Fruit fly (Drosophila melanogaster): Measurements from ENCODE around the gene CG2059.

The CG2059 gene

dm6 chrX:7312406-7312805 is 26.2 kb downstream of the CG2059 start:
- TF ChIP-seq CG8301 (tag; optimal IDR thresholded peaks at IDR 0.05), result peak; percentile 45
- peak; percentile 21 for TF ChIP-seq CG17806 (tag; optimal IDR thresholded peaks at IDR 0.05)
- peak; percentile 57 for TF ChIP-seq Ets98B (GFP tag; IDR thresholded peaks at IDR 0.05)
- TF ChIP-seq fd96Ca (GFP tag; IDR thresholded peaks at IDR 0.05), result peak; percentile 75
- TF ChIP-seq CG32121 (GFP tag; IDR thresholded peaks at IDR 0.05), result peak; percentile 67
- peak; percentile 8 for TF ChIP-seq CG9948 (tag; optimal IDR thresholded peaks at IDR 0.05)
- TF ChIP-seq CG15710 (tag; optimal IDR thresholded peaks at IDR 0.05), result no peak
- peak; percentile 43 for TF ChIP-seq CG14655 (GFP tag; optimal IDR thresholded peaks at IDR 0.05)
- TF ChIP-seq CG10348 (GFP tag; IDR thresholded peaks at IDR 0.05), result no peak
- no peak for TF ChIP-seq rn (GFP tag; IDR thresholded peaks at IDR 0.05)
- peak; percentile 61; the same call in 2 of the 3 replicates for TF ChIP-seq CG4496 (GFP tag; IDR thresholded peaks at IDR 0.05)

DNA sequence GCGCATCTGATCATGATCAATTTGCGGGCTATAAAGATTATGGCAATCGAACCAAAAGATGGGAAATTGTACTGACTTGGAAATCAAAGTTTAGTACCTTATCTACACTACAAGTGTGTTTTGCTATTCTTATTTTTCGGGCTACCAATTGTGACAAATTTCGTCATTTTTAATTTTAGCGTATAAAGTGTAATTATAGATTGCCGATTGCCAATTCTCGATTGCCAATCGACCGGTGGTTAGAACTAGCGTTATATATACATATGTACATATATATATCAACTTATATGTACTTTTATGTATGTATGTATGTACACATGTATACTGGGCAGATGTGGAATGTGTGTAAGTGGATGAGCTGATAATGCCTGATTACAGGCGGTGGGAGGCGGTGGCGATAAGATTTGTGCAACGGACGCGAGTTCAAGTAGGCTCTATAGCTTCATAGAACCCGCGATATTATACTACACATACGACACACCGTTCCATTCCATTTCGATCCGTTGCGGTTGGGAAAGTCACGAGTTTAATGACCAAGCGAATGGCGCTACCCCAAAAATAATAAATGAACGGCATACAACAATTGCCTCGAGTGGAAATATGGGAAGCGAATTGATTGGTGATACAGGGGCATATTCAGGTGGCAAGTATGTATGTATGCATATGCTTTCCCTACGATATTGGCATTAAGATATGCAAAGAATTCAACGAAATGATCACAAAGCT is 29.9 kb downstream of the CG2059 start:
- no peak for TF ChIP-seq fd96Ca (GFP tag; IDR thresholded peaks at IDR 0.05)
- no peak for TF ChIP-seq EcR (GFP tag; optimal IDR thresholded peaks at IDR 0.05)
- TF ChIP-seq CG17806 (tag; optimal IDR thresholded peaks at IDR 0.05), result no peak
- TF ChIP-seq Snoo (tag; optimal IDR thresholded peaks at IDR 0.05), result no peak
- TF ChIP-seq D1 (tag; optimal IDR thresholded peaks at IDR 0.05), result no peak
- no peak for TF ChIP-seq CG15710 (tag; optimal IDR thresholded peaks at IDR 0.05)
- no peak for TF ChIP-seq CG34367 (tag; optimal IDR thresholded peaks at IDR 0.05)

- TF ChIP-seq CG34367 (tag; optimal IDR thresholded peaks at IDR 0.05) (no peak), CG4496 (GFP tag; IDR thresholded peaks at IDR 0.05) (no peak), Pif1B (GFP tag; optimal IDR thresholded peaks at IDR 0.05) (no peak), rn (GFP tag; IDR thresholded peaks at IDR 0.05) (no peak), Snoo (tag; optimal IDR thresholded peaks at IDR 0.05) (no peak), CG17806 (tag; optimal IDR thresholded peaks at IDR 0.05) (no peak), CG8159 (tag; optimal IDR thresholded peaks at IDR 0.05) (no peak), CG8301 (tag; optimal IDR thresholded peaks at IDR 0.05) (no peak), CG9948 (tag; optimal IDR thresholded peaks at IDR 0.05) (no peak), CG15710 (tag; optimal IDR thresholded peaks at IDR 0.05) (no peak), CG13204 (GFP tag; optimal IDR thresholded peaks at IDR 0.05) (no peak), gl (tag; optimal IDR thresholded peaks at IDR 0.05) (no peak), CG14655 (GFP tag; optimal IDR thresholded peaks at IDR 0.05) (no peak)
Measured at dm6 chrX:7317214-7318210, 31.4 kb downstream of the CG2059 start.

DNA sequence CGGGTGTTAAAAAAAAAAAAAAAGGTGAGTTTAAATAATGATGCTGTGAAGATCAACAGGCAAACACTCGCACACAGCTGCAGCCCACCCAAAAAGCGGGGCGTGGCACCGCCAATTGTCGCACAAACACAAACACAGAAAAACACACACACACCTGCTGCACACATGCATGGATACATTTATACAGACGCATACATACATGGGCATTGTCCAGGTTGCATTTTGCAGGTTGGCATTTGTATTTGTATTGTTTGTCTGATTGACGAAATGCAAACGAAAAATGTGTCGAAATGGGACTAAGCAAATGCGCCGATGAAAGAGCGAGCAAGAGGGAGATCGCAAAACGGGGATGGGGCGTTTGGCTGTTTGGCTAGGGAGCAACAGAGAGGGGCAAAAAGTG is 32.3 kb downstream of the CG2059 start:
- TF ChIP-seq CG17806 (tag; optimal IDR thresholded peaks at IDR 0.05) (no peak), CG4496 (GFP tag; IDR thresholded peaks at IDR 0.05) (no peak), CG9948 (tag; optimal IDR thresholded peaks at IDR 0.05) (no peak), CG8301 (tag; optimal IDR thresholded peaks at IDR 0.05) (no peak), CG12605 (GFP tag; IDR thresholded peaks at IDR 0.05) (no peak), CG15710 (tag; optimal IDR thresholded peaks at IDR 0.05) (no peak), gl (tag; optimal IDR thresholded peaks at IDR 0.05) (no peak), Snoo (tag; optimal IDR thresholded peaks at IDR 0.05) (no peak), CG34367 (tag; optimal IDR thresholded peaks at IDR 0.05) (no peak), Pif1B (GFP tag; optimal IDR thresholded peaks at IDR 0.05) (no peak)

DNA sequence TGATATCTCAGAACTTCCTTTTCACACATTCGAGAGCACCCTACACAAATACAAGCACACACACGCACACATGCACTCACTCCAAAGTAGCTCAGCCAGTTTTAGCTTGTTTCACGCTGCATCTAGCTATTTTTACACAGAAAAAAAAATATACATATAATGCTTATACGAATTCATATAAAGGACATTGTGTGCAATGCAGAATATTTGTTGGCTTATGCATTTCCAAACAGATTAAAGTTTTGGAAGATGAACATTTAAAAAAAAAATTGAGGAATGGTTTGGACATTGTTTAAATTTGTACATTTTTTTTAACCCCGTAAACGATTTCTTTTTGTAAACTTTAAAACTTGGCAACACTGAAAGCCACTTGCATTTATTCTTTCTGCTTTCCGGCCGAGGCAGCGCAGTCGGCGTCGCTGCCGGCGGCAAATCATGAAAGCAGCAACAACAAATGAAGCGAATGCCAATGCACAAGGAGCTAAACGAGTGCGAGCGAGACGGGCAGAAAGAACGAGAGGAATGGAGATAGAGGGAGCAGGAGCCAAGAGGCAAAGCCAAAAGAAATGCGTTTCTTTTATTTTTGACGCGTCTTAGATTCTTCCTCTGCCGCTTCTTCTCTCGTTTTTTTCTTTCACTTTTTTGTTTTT is 33.0 kb downstream of the CG2059 start:
- peak; percentile 81 for TF ChIP-seq Snoo (tag; optimal IDR thresholded peaks at IDR 0.05)
- peak; percentile 76 for TF ChIP-seq Pif1A (GFP tag; optimal IDR thresholded peaks at IDR 0.05)
- TF ChIP-seq CG8159 (tag; optimal IDR thresholded peaks at IDR 0.05), result peak; percentile 89
- TF ChIP-seq CG10348 (GFP tag; IDR thresholded peaks at IDR 0.05), result no peak
- TF ChIP-seq CG14655 (GFP tag; optimal IDR thresholded peaks at IDR 0.05), result peak; percentile 93
- TF ChIP-seq CG12605 (GFP tag; IDR thresholded peaks at IDR 0.05), result no peak
- TF ChIP-seq CG8301 (tag; optimal IDR thresholded peaks at IDR 0.05), result peak; percentile 85
- peak; percentile 85 for TF ChIP-seq CG34367 (tag; optimal IDR thresholded peaks at IDR 0.05)
- TF ChIP-seq CG13204 (GFP tag; optimal IDR thresholded peaks at IDR 0.05), result peak; percentile 52
- TF ChIP-seq fd96Ca (GFP tag; IDR thresholded peaks at IDR 0.05), result 0 out of 3 replicates have a peak, but pooled peaks have one; percentile 55
- TF ChIP-seq Ets98B (GFP tag; IDR thresholded peaks at IDR 0.05), result no peak; the same call in 1 of the 2 replicates
- TF ChIP-seq D1 (tag; optimal IDR thresholded peaks at IDR 0.05), result peak; percentile 86
- TF ChIP-seq CG9948 (tag; optimal IDR thresholded peaks at IDR 0.05), result peak; percentile 88
- peak; percentile 55 for TF ChIP-seq gl (tag; optimal IDR thresholded peaks at IDR 0.05)
- TF ChIP-seq CG15710 (tag; optimal IDR thresholded peaks at IDR 0.05), result peak; percentile 86
- TF ChIP-seq Pif1B (GFP tag; optimal IDR thresholded peaks at IDR 0.05), result peak; percentile 63
- TF ChIP-seq CG4496 (GFP tag; IDR thresholded peaks at IDR 0.05), result peak; percentile 47
- TF ChIP-seq rn (GFP tag; IDR thresholded peaks at IDR 0.05), result no peak
- TF ChIP-seq EcR (GFP tag; optimal IDR thresholded peaks at IDR 0.05), result no peak
- peak; percentile 52 for TF ChIP-seq CG32121 (GFP tag; IDR thresholded peaks at IDR 0.05)
- TF ChIP-seq CG17806 (tag; optimal IDR thresholded peaks at IDR 0.05), result peak; percentile 88

Data from whole organism, pupa.